Worm (Caenorhabditis elegans): ENCODE measurements around the gene F49C5.9.

The F49C5.9 gene

DNA sequence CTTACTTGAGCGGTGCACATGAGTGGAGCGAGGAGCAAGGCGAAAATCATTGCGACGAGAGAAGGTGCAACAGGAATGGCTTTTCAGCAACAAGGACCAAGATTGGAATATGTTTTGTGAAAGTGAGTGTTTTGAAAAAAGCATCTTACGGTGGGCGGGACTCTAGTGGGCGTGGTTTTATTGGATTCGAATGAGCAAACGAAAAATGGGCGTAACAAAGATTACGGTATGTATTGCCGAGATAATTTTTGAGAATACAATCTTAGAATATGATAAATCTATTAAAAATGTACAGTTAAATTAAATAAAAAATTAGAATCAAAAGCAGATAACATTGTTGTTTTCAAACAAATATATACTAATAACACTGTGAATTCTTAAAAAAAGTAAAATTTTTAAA lies 15.8 kb upstream of the F49C5.9 start, which contains the start of gene F49C5.12:
TSS of gene F49C5.12 (minus strand) at position 101 of the 400 bp plus-strand sequence.
- TF ChIP-seq tra-4 (tag; optimal IDR thresholded peaks at IDR 0.05): no peak
- no peak for TF ChIP-seq F13C5.2 (tag; optimal IDR thresholded peaks at IDR 0.05)
- no peak for TF ChIP-seq ceh-36 (tag; optimal IDR thresholded peaks at IDR 0.05)
- TF ChIP-seq tbx-11 (GFP tag; IDR thresholded peaks at IDR 0.05): no peak
- TF ChIP-seq flt-1 (GFP tag; IDR thresholded peaks at IDR 0.05): no peak
- no peak for TF ChIP-seq ceh-13 (GFP tag; optimal IDR thresholded peaks at IDR 0.05)
- TF ChIP-seq tbx-37 (GFP tag; conservative IDR thresholded peaks at IDR 0.05): no peak
- no peak for TF ChIP-seq ama-1 (optimal IDR thresholded peaks at IDR 0.05)
- TF ChIP-seq hmg-4 (GFP tag; optimal IDR thresholded peaks at IDR 0.05): no peak
- no peak for TF ChIP-seq hnd-1 (tag; optimal IDR thresholded peaks at IDR 0.05)
- no peak for TF ChIP-seq pes-1 (GFP tag; IDR thresholded peaks at IDR 0.05)
- TF ChIP-seq scrt-1 (GFP tag; IDR thresholded peaks at IDR 0.05): no peak
- TF ChIP-seq B0310.2 (tag; optimal IDR thresholded peaks at IDR 0.05): no peak
- no peak for TF ChIP-seq hmbx-1 (tag; optimal IDR thresholded peaks at IDR 0.05)
- no peak for TF ChIP-seq aly-1 (tag; optimal IDR thresholded peaks at IDR 0.05)
- TF ChIP-seq sea-1 (GFP tag; conservative IDR thresholded peaks at IDR 0.05): no peak
- TF ChIP-seq ets-7 (tag; optimal IDR thresholded peaks at IDR 0.05): no peak

- TF ChIP-seq hmbx-1 (tag; optimal IDR thresholded peaks at IDR 0.05) (no peak), hmg-4 (GFP tag; optimal IDR thresholded peaks at IDR 0.05) (no peak), sea-1 (GFP tag; conservative IDR thresholded peaks at IDR 0.05) (no peak), B0310.2 (tag; optimal IDR thresholded peaks at IDR 0.05) (no peak), tbx-37 (GFP tag; conservative IDR thresholded peaks at IDR 0.05) (no peak), aly-1 (tag; optimal IDR thresholded peaks at IDR 0.05) (no peak), pes-1 (GFP tag; IDR thresholded peaks at IDR 0.05) (no peak), tra-4 (tag; optimal IDR thresholded peaks at IDR 0.05) (no peak)
These were observed 11.1 kb upstream of the F49C5.9 start, which contains the start of gene F49C5.11 for ce11 chrII:12555579-12555978. Gene F49C5.11 (plus strand): TSS chrII:12555879.

- no peak for TF ChIP-seq flt-1 (GFP tag; IDR thresholded peaks at IDR 0.05)
- no peak for TF ChIP-seq tra-4 (tag; optimal IDR thresholded peaks at IDR 0.05)
- TF ChIP-seq tbx-11 (GFP tag; IDR thresholded peaks at IDR 0.05): no peak
- no peak for TF ChIP-seq ama-1 (optimal IDR thresholded peaks at IDR 0.05)
- TF ChIP-seq B0310.2 (tag; optimal IDR thresholded peaks at IDR 0.05): no peak
- no peak for TF ChIP-seq hnd-1 (tag; optimal IDR thresholded peaks at IDR 0.05)
- no peak for TF ChIP-seq aly-1 (tag; optimal IDR thresholded peaks at IDR 0.05)
- no peak for TF ChIP-seq scrt-1 (GFP tag; IDR thresholded peaks at IDR 0.05)
- TF ChIP-seq ceh-13 (GFP tag; optimal IDR thresholded peaks at IDR 0.05): no peak
- TF ChIP-seq F13C5.2 (tag; optimal IDR thresholded peaks at IDR 0.05): no peak
- TF ChIP-seq hmbx-1 (tag; optimal IDR thresholded peaks at IDR 0.05): no peak
- TF ChIP-seq tbx-37 (GFP tag; conservative IDR thresholded peaks at IDR 0.05): no peak
- TF ChIP-seq hmg-4 (GFP tag; optimal IDR thresholded peaks at IDR 0.05): no peak
- TF ChIP-seq ceh-36 (tag; optimal IDR thresholded peaks at IDR 0.05): no peak
- TF ChIP-seq pes-1 (GFP tag; IDR thresholded peaks at IDR 0.05): no peak
- no peak for TF ChIP-seq ets-7 (tag; optimal IDR thresholded peaks at IDR 0.05)
- no peak for TF ChIP-seq sea-1 (GFP tag; conservative IDR thresholded peaks at IDR 0.05)
These were observed 6.5 kb upstream of the F49C5.9 start for ce11 chrII:12550940-12551339.

ce11 chrII:12549613-12550012 lies 5.2 kb upstream of the F49C5.9 start:
- TF ChIP-seq ceh-13 (GFP tag; optimal IDR thresholded peaks at IDR 0.05) (no peak), aly-1 (tag; optimal IDR thresholded peaks at IDR 0.05) (no peak), F13C5.2 (tag; optimal IDR thresholded peaks at IDR 0.05) (no peak), hmg-4 (GFP tag; optimal IDR thresholded peaks at IDR 0.05) (no peak), hmbx-1 (tag; optimal IDR thresholded peaks at IDR 0.05) (no peak), B0310.2 (tag; optimal IDR thresholded peaks at IDR 0.05) (no peak), hnd-1 (tag; optimal IDR thresholded peaks at IDR 0.05) (no peak), flt-1 (GFP tag; IDR thresholded peaks at IDR 0.05) (no peak), tbx-11 (GFP tag; IDR thresholded peaks at IDR 0.05) (no peak), tbx-37 (GFP tag; conservative IDR thresholded peaks at IDR 0.05) (no peak), ama-1 (optimal IDR thresholded peaks at IDR 0.05) (no peak), sea-1 (GFP tag; conservative IDR thresholded peaks at IDR 0.05) (no peak), pes-1 (GFP tag; IDR thresholded peaks at IDR 0.05) (no peak), ets-7 (tag; optimal IDR thresholded peaks at IDR 0.05) (no peak), ceh-36 (tag; optimal IDR thresholded peaks at IDR 0.05) (no peak), scrt-1 (GFP tag; IDR thresholded peaks at IDR 0.05) (no peak), tra-4 (tag; optimal IDR thresholded peaks at IDR 0.05) (no peak)

DNA sequence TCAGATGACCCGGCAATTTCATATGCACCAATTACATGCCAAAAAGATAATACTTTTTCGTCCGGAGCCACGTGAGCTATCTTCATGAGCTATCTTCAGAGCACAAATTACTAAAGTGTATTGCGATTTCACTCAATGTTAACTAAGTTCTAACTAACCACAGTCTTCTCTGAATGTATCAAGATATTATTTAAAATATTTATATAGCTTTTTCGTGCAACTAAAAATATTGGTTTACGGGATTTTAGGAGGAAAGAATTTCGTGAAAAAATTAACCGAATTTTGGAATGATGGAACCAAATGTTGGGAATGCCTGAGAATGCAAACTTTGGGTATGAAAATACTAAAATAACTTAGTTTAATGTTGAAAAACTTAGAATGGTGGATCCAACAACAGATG lies 3.1 kb upstream of the F49C5.9 start, which contains the start of gene F49C5.16:
TSS of gene F49C5.16 (plus strand) at position 301 of the 400 bp plus-strand sequence.
- TF ChIP-seq tra-4 (tag; optimal IDR thresholded peaks at IDR 0.05) (no peak), sea-1 (GFP tag; conservative IDR thresholded peaks at IDR 0.05) (no peak), B0310.2 (tag; optimal IDR thresholded peaks at IDR 0.05) (no peak), flt-1 (GFP tag; IDR thresholded peaks at IDR 0.05) (no peak)

DNA sequence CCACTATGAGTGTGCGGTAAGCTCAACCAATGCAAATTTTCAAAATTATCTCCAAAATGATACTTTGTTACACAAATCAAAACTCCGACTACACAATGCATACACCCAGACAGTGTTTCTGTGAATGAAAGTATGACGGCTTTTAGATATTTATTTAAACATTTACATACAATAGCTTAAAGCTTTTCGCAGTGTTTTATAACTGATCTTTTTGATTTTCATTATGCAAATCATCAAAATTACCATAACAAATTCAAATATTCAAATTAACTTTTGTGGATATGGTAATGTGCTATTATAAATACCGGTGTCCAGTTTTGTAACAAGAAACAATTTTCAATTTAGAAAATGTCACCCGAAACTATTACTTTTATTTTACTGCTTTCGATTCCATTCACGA lies 2.0 kb upstream of the F49C5.9 start, which contains the start of the genes F49C5.5 and F49C5.10:
TSS of gene F49C5.5 (minus strand) at position 101 of the 400 bp plus-strand sequence.
TSS of gene F49C5.10 (plus strand) at position 344 of the 400 bp plus-strand sequence.
- TF ChIP-seq scrt-1 (GFP tag; IDR thresholded peaks at IDR 0.05) (no peak), tbx-37 (GFP tag; conservative IDR thresholded peaks at IDR 0.05) (no peak)

DNA sequence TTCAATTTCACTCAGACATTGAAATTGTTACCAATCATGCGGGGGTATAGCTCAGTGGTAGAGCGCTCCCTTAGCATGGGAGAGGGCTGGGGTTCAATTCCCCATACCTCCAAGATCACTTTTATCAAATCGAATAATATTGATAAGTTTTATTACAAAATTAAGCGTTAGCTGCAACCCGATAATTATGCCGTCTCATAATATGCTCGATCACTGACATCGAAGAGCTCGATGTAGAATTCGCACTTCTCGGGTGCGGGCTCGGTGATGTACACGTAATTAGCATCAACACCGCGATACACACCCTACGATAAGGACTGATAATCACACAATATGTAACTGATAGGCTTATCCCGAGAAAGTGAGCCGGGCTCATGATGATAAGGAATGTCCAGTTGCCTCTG lies 1.8 kb downstream of the F49C5.9 start:
- TF ChIP-seq hnd-1 (tag; optimal IDR thresholded peaks at IDR 0.05) (no peak), flt-1 (GFP tag; IDR thresholded peaks at IDR 0.05) (no peak), tra-4 (tag; optimal IDR thresholded peaks at IDR 0.05) (no peak), sea-1 (GFP tag; conservative IDR thresholded peaks at IDR 0.05) (no peak), ets-7 (tag; optimal IDR thresholded peaks at IDR 0.05) (no peak), aly-1 (tag; optimal IDR thresholded peaks at IDR 0.05) (no peak), hmbx-1 (tag; optimal IDR thresholded peaks at IDR 0.05) (no peak), F13C5.2 (tag; optimal IDR thresholded peaks at IDR 0.05) (no peak), ceh-13 (GFP tag; optimal IDR thresholded peaks at IDR 0.05) (no peak), pes-1 (GFP tag; IDR thresholded peaks at IDR 0.05) (no peak), ama-1 (optimal IDR thresholded peaks at IDR 0.05) (no peak), B0310.2 (tag; optimal IDR thresholded peaks at IDR 0.05) (no peak), tbx-37 (GFP tag; conservative IDR thresholded peaks at IDR 0.05) (no peak), ceh-36 (tag; optimal IDR thresholded peaks at IDR 0.05) (no peak), scrt-1 (GFP tag; IDR thresholded peaks at IDR 0.05) (no peak), hmg-4 (GFP tag; optimal IDR thresholded peaks at IDR 0.05) (no peak), tbx-11 (GFP tag; IDR thresholded peaks at IDR 0.05) (no peak)
